Worm (Caenorhabditis elegans) whole organism, late embryonic: Measurements from ENCODE around the gene B0252.11.
A peak's percentile ranks its signal among the peaks of the same experiment; 100 is the strongest.
"Not testable (repeated sequence)": the region's sequence is repeated elsewhere in the genome, so short reads cannot be mapped to it uniquely, and the experiment has no call there.

Experiments used
- C08G9.2 ChIP-seq: sonication (generic microtip); optimal IDR thresholded peaks from 2 replicates; lab custom pipeline; 2016; ENCODE audit warnings: mild to moderate bottlenecking, missing genetic modification characterization, moderate library complexity, missing compliant biosample characterization
- K09A11.1 ChIP-seq: sonication (generic microtip); optimal IDR thresholded peaks from 2 replicates; lab custom pipeline; 2017; ENCODE audit warnings: antibody characterized with exemption, mild to moderate bottlenecking, missing genetic modification characterization, missing compliant biosample characterization; ENCODE audit not compliant: insufficient read depth
- ahr-1 ChIP-seq: sonication (generic microtip); optimal IDR thresholded peaks from 2 replicates; lab custom pipeline; 2016; ENCODE audit warnings: missing genetic modification characterization, missing compliant biosample characterization
- ama-1 ChIP-seq: fragments of 150-350 bp; optimal IDR thresholded peaks from 2 replicates; lab custom pipeline; 2014
- ceh-19 ChIP-seq: fragments of 200-800 bp; sonication (Bioruptor generic); optimal IDR thresholded peaks from 2 replicates; lab custom pipeline; 2018; ENCODE audit warnings: mild to moderate bottlenecking, missing genetic modification characterization, missing compliant biosample characterization
- ceh-24 ChIP-seq: sonication (generic microtip); optimal IDR thresholded peaks from 2 replicates; lab custom pipeline; 2016; ENCODE audit warnings: mild to moderate bottlenecking, missing genetic modification characterization, missing compliant biosample characterization
- ceh-30 ChIP-seq: fragments of 150-350 bp; optimal IDR thresholded peaks from 2 replicates; lab custom pipeline; 2014; ENCODE audit warnings: missing biosample characterization, missing genetic modification characterization
- ceh-45 ChIP-seq: fragments of 200-800 bp; sonication (Bioruptor generic); IDR thresholded peaks from 2 replicates; pipeline ENCODE4 v1.3.6; 2022; ENCODE audit warnings: missing genetic modification reagents, missing genetic modification characterization, missing compliant biosample characterization
- ceh-48 ChIP-seq: sonication (generic microtip); optimal IDR thresholded peaks from 2 replicates; lab custom pipeline; 2016; ENCODE audit warnings: missing genetic modification characterization, inconsistent platforms, missing compliant biosample characterization
- ceh-6 ChIP-seq: fragments of 200-800 bp; sonication (Bioruptor generic); optimal IDR thresholded peaks from 2 replicates; lab custom pipeline; 2018; ENCODE audit warnings: mild to moderate bottlenecking, missing genetic modification characterization, missing compliant biosample characterization
- ceh-9 ChIP-seq: sonication (generic microtip); optimal IDR thresholded peaks from 2 replicates; lab custom pipeline; 2016; ENCODE audit warnings: mild to moderate bottlenecking, missing genetic modification characterization, inconsistent platforms, missing compliant biosample characterization
- che-1 ChIP-seq: sonication (generic microtip); optimal IDR thresholded peaks from 2 replicates; lab custom pipeline; 2016; ENCODE audit warnings: mild to moderate bottlenecking, missing genetic modification characterization, missing compliant biosample characterization
- elt-2 ChIP-seq: sonication (generic microtip); optimal IDR thresholded peaks from 2 replicates; lab custom pipeline; 2016; ENCODE audit warnings: missing genetic modification reagents, missing genetic modification characterization, missing compliant biosample characterization
- elt-4 ChIP-seq: sonication (generic microtip); optimal IDR thresholded peaks from 2 replicates; lab custom pipeline; 2016; ENCODE audit warnings: missing genetic modification characterization, missing compliant biosample characterization
- eyg-1 ChIP-seq: sonication (generic microtip); optimal IDR thresholded peaks from 2 replicates; lab custom pipeline; 2016; ENCODE audit warnings: missing genotype, missing genetic modification characterization, missing compliant biosample characterization
- fax-1 ChIP-seq: sonication (generic microtip); optimal IDR thresholded peaks from 2 replicates; lab custom pipeline; 2016; ENCODE audit warnings: missing genotype, missing genetic modification characterization, missing compliant biosample characterization
- fkh-10 ChIP-seq: fragments of 150-350 bp; optimal IDR thresholded peaks from 2 replicates; lab custom pipeline; 2014; ENCODE audit warnings: missing biosample characterization, missing genetic modification reagents, missing genetic modification characterization
- fkh-6 ChIP-seq: sonication (generic microtip); optimal IDR thresholded peaks from 2 replicates; lab custom pipeline; 2016; ENCODE audit warnings: missing genetic modification characterization, missing compliant biosample characterization
- hlh-13 ChIP-seq: fragments of 200-800 bp; sonication (Bioruptor generic); optimal IDR thresholded peaks from 2 replicates; lab custom pipeline; 2018; ENCODE audit warnings: mild to moderate bottlenecking, missing genetic modification characterization, missing compliant biosample characterization
- hlh-15 ChIP-seq: sonication (generic microtip); optimal IDR thresholded peaks from 2 replicates; lab custom pipeline; 2016; ENCODE audit warnings: missing genetic modification characterization, missing compliant biosample characterization
- hlh-30 ChIP-seq: sonication (generic microtip); optimal IDR thresholded peaks from 2 replicates; lab custom pipeline; 2017; ENCODE audit warnings: antibody characterized with exemption, missing genetic modification characterization, missing compliant biosample characterization; ENCODE audit not compliant: insufficient read depth
- lin-11 ChIP-seq: fragments of 200-800 bp; sonication (Bioruptor generic); optimal IDR thresholded peaks from 2 replicates; lab custom pipeline; 2018; ENCODE audit warnings: mild to moderate bottlenecking, missing genetic modification characterization, missing compliant biosample characterization
- madf-2 ChIP-seq: sonication (generic microtip); optimal IDR thresholded peaks from 2 replicates; lab custom pipeline; 2017; ENCODE audit warnings: missing genetic modification characterization, missing compliant biosample characterization
- mec-3 ChIP-seq: sonication (generic microtip); optimal IDR thresholded peaks from 2 replicates; lab custom pipeline; 2016; ENCODE audit warnings: borderline replicate concordance, missing genetic modification characterization, missing compliant biosample characterization
- nfya-1 ChIP-seq: sonication (generic microtip); optimal IDR thresholded peaks from 2 replicates; lab custom pipeline; 2017; ENCODE audit warnings: missing genetic modification characterization, mild to moderate bottlenecking, missing compliant biosample characterization, antibody characterized with exemption, moderate library complexity
- nhr-232 ChIP-seq: sonication (generic microtip); optimal IDR thresholded peaks from 2 replicates; lab custom pipeline; 2016; ENCODE audit warnings: missing genetic modification characterization, missing compliant biosample characterization
- npax-4 ChIP-seq: sonication (generic microtip); optimal IDR thresholded peaks from 2 replicates; lab custom pipeline; 2016; ENCODE audit warnings: missing genetic modification characterization, missing compliant biosample characterization
- odd-2 ChIP-seq: sonication (generic microtip); optimal IDR thresholded peaks from 2 replicates; lab custom pipeline; 2017; ENCODE audit warnings: antibody characterized with exemption, mild to moderate bottlenecking, missing genetic modification characterization, missing compliant biosample characterization
- pag-3 ChIP-seq: sonication (generic microtip); optimal IDR thresholded peaks from 2 replicates; lab custom pipeline; 2016; ENCODE audit warnings: missing compliant biosample characterization, missing genetic modification characterization, borderline replicate concordance
- pat-9 ChIP-seq: fragments of 200-800 bp; sonication (Bioruptor generic); optimal IDR thresholded peaks from 2 replicates; lab custom pipeline; 2018; ENCODE audit warnings: mild to moderate bottlenecking, missing genetic modification characterization, moderate library complexity, missing compliant biosample characterization
- pha-2 ChIP-seq: sonication (generic microtip); optimal IDR thresholded peaks from 2 replicates; lab custom pipeline; 2017; ENCODE audit warnings: mild to moderate bottlenecking, missing genetic modification characterization, missing compliant biosample characterization
- rnt-1 ChIP-seq: sonication (generic microtip); optimal IDR thresholded peaks from 2 replicates; lab custom pipeline; 2016; ENCODE audit warnings: missing genetic modification characterization, missing compliant biosample characterization
- sox-2 ChIP-seq: fragments of 200-800 bp; sonication (Bioruptor generic); IDR thresholded peaks from 2 replicates; pipeline ENCODE4 v1.3.6; 2022; ENCODE audit warnings: missing genetic modification reagents, missing genetic modification characterization, missing compliant biosample characterization
- sox-4 ChIP-seq: sonication (generic microtip); optimal IDR thresholded peaks from 2 replicates; lab custom pipeline; 2017; ENCODE audit warnings: mild to moderate bottlenecking, missing genetic modification characterization, inconsistent platforms, missing compliant biosample characterization
- tbx-2 ChIP-seq: sonication (generic microtip); optimal IDR thresholded peaks from 2 replicates; lab custom pipeline; 2016; ENCODE audit warnings: missing genetic modification characterization, missing compliant biosample characterization
- tbx-7 ChIP-seq: sonication (generic microtip); optimal IDR thresholded peaks from 2 replicates; lab custom pipeline; 2016; ENCODE audit warnings: missing genotype, missing genetic modification characterization, missing compliant biosample characterization
- ttx-3 ChIP-seq: sonication (generic microtip); optimal IDR thresholded peaks from 2 replicates; lab custom pipeline; 2016; ENCODE audit warnings: missing genetic modification reagents, missing genetic modification characterization, missing compliant biosample characterization
- unc-3 ChIP-seq, 2 experiments: fragments of 200-800 bp in 1 of 2; sonication (Bioruptor generic) in 1 of 2; sonication (generic microtip) in 1 of 2; conservative IDR thresholded peaks in 1 of 2; optimal IDR thresholded peaks in 1 of 2; 2 replicates each; pipeline versions ENCODE4 v1.3.6 to Lab custom; 2016 to 2022; ENCODE audit warnings: missing compliant biosample characterization in 2 of 2, missing genetic modification characterization in 2 of 2, missing genetic modification reagents in 1 of 2
- zip-5 ChIP-seq: sonication (generic microtip); optimal IDR thresholded peaks from 2 replicates; lab custom pipeline; 2016; ENCODE audit warnings: missing genetic modification characterization, missing compliant biosample characterization
- ztf-16 ChIP-seq: sonication (generic microtip); optimal IDR thresholded peaks from 2 replicates; lab custom pipeline; 2017; ENCODE audit warnings: missing genetic modification characterization, missing compliant biosample characterization

B0252.11 gene

ce11 chrII:6907657-6908056 lies 10.0 kb downstream of the B0252.11 start, which contains the start of gene B0252.3:
Gene B0252.3, minus strand, starts transcription at chrII:6907757.
- TF ChIP-seq C08G9.2; eyg-1 (tag; lab: Kevin White, UChicago); odd-2 (tag; lab: Kevin White, UChicago): not testable (repeated sequence)

- TF ChIP-seq ceh-48 (tag; lab: Kevin White, UChicago): no peak
- no peak for TF ChIP-seq fkh-10 (GFP tag; lab: Kevin White, UChicago)
- TF ChIP-seq mec-3 (tag; lab: Kevin White, UChicago): no peak
- no peak for TF ChIP-seq zip-5
- no peak for TF ChIP-seq nhr-232 (tag; lab: Kevin White, UChicago)
- TF ChIP-seq rnt-1 (tag; lab: Kevin White, UChicago): no peak
- no peak for TF ChIP-seq pag-3 (tag; lab: Kevin White, UChicago)
- no peak for TF ChIP-seq ahr-1 (tag; lab: Kevin White, UChicago)
- TF ChIP-seq che-1 (tag; lab: Kevin White, UChicago): no peak
- TF ChIP-seq pha-2 (tag; lab: Kevin White, UChicago): no peak
- TF ChIP-seq ceh-19 (GFP tag; lab: Kevin White, UChicago): no peak
- no peak for TF ChIP-seq sox-2 (GFP tag; lab: Robert Waterston, UW)
- TF ChIP-seq ceh-24 (tag; lab: Kevin White, UChicago): no peak
- no peak for TF ChIP-seq nfya-1 (tag; lab: Kevin White, UChicago)
These were observed 15.8 kb downstream of the B0252.11 start, which contains the start of gene psmd-9 for ce11 chrII:6901795-6902194. Gene psmd-9, plus strand, starts transcription at chrII:6902095.

ce11 chrII:6900708-6901107 lies 16.9 kb downstream of the B0252.11 start:
- TF ChIP-seq ceh-6 (no peak), hlh-13 (GFP tag; lab: Kevin White, UChicago) (no peak), pat-9 (tag; lab: Kevin White, UChicago) (no peak), npax-4 (tag; lab: Kevin White, UChicago) (no peak), tbx-7 (tag; lab: Kevin White, UChicago) (no peak), elt-4 (tag; lab: Kevin White, UChicago) (no peak), fkh-10 (GFP tag; lab: Kevin White, UChicago) (no peak), sox-4 (tag; lab: Kevin White, UChicago) (no peak), ceh-9 (tag; lab: Kevin White, UChicago) (no peak), ceh-19 (GFP tag; lab: Kevin White, UChicago) (no peak), madf-2 (tag; lab: Kevin White, UChicago) (no peak), eyg-1 (tag; lab: Kevin White, UChicago) (no peak), fkh-6 (no peak), C08G9.2 (no peak), pag-3 (tag; lab: Kevin White, UChicago) (no peak)
- TF ChIP-seq, all 69 proteins: peak for 0

ce11 chrII:6898017-6898779 lies 19.4 kb downstream of the B0252.11 start, which contains the start of gene hrpl-1:
Gene hrpl-1, plus strand, starts transcription at chrII:6898729.
- TF ChIP-seq mec-3 (tag; lab: Kevin White, UChicago) (no peak), ztf-16 (tag; lab: Kevin White, UChicago) (peak; percentile 3), hlh-30 (tag; lab: Kevin White, UChicago) (no peak), ama-1 (no peak), che-1 (tag; lab: Kevin White, UChicago) (peak; percentile 43), ceh-45 (GFP tag; lab: Robert Waterston, UW) (0 out of 2 replicates have a peak, but pooled peaks have one; percentile 60), odd-2 (tag; lab: Kevin White, UChicago) (no peak), tbx-2 (tag; lab: Kevin White, UChicago) (peak; percentile 46), hlh-15 (tag; lab: Kevin White, UChicago) (peak; percentile 22), ceh-30 (tag; lab: Kevin White, UChicago) (no peak), npax-4 (tag; lab: Kevin White, UChicago) (peak; percentile 27), sox-4 (tag; lab: Kevin White, UChicago) (peak; percentile 45), ttx-3 (tag; lab: Kevin White, UChicago) (peak; percentile 1), K09A11.1 (tag; lab: Kevin White, UChicago) (peak; percentile 5), lin-11 (peak; percentile 1), elt-2 (tag; lab: Kevin White, UChicago) (peak; percentile 9), nhr-232 (tag; lab: Kevin White, UChicago) (peak; percentile 30), C08G9.2 (peak; percentile 19), unc-3 (GFP tag; conservative IDR thresholded peaks at IDR 0.05; lab: Robert Waterston, UW) (no peak), unc-3 (tag; optimal IDR thresholded peaks at IDR 0.05; lab: Kevin White, UChicago) (no peak), fax-1 (tag; lab: Kevin White, UChicago) (peak; percentile 28)
- TF ChIP-seq, all 69 proteins: peak for 14
